Worm (Caenorhabditis elegans): ENCODE results near the gene pgap-2.

DNA sequence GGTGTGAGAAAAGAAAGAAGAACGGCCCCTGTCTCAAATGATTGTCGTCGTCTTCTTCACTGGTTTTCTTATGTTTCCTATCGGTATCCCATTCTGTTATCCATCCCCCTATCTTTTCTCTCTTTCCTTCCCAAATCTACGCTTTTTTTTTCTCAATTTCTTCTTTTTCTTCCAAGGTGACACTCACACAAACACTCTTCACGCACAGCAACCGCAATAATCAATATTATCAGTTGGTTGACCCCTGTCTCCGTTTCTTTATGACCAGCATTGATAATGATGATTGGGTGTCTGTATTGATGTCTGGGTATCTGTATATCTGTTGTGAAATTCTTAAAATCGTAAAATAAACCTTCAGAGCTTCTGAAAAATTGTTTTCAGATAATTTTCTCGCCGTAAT is 35.5 kb downstream of the pgap-2 start:
- no peak for TF ChIP-seq med-1 (GFP tag; optimal IDR thresholded peaks at IDR 0.05; ENCODE audit: insufficient read depth)
- TF ChIP-seq ref-1 (GFP tag; conservative IDR thresholded peaks at IDR 0.05): no peak
- no peak for TF ChIP-seq T22C8.4 (GFP tag; IDR thresholded peaks at IDR 0.05)
- TF ChIP-seq klf-2 (GFP tag; conservative IDR thresholded peaks at IDR 0.05): no peak
- TF ChIP-seq ztf-23 (GFP tag; IDR thresholded peaks at IDR 0.05): no peak
- no peak for TF ChIP-seq tab-1 (GFP tag; IDR thresholded peaks at IDR 0.05)
- TF ChIP-seq flt-1 (GFP tag; IDR thresholded peaks at IDR 0.05): no peak
